Fruit fly (Drosophila melanogaster): ENCODE results near the gene CG7366.

dm6 chr3L:8211590-8211989 lies 9.4 kb upstream of the CG7366 start, which contains the start of gene CG8006:
- TF ChIP-seq Pif1A (GFP tag; optimal IDR thresholded peaks at IDR 0.05) (no peak), EcR (GFP tag; optimal IDR thresholded peaks at IDR 0.05) (no peak), CG9948 (tag; optimal IDR thresholded peaks at IDR 0.05) (no peak), CG12605 (GFP tag; IDR thresholded peaks at IDR 0.05) (no peak), CG8159 (tag; optimal IDR thresholded peaks at IDR 0.05) (no peak), CG8301 (tag; optimal IDR thresholded peaks at IDR 0.05) (no peak)

Measured in whole organism, pupa.